Worm (Caenorhabditis elegans) whole organism, midembryonic: ENCODE results near the gene B0457.4.

ENCODE experiments used
- T22C8.4 ChIP-seq: fragments of 200-800 bp; sonication (Bioruptor generic); IDR thresholded peaks from 2 replicates; pipeline ENCODE4 v1.3.6; 2022; ENCODE audit warnings: missing genetic modification characterization, missing compliant biosample characterization
- cog-1 ChIP-seq: sonication (generic microtip); optimal IDR thresholded peaks from 2 replicates; lab custom pipeline; 2016; ENCODE audit warnings: missing genetic modification characterization, missing compliant biosample characterization
- flt-1 ChIP-seq: fragments of 200-800 bp; sonication (Bioruptor generic); IDR thresholded peaks from 2 replicates; pipeline ENCODE4 v1.3.6; 2022; ENCODE audit warnings: missing genetic modification characterization, missing compliant biosample characterization
- klf-2 ChIP-seq: fragments of 200-800 bp; sonication (Bioruptor generic); conservative IDR thresholded peaks from 2 replicates; pipeline ENCODE4 v1.3.6; 2022; ENCODE audit warnings: missing genetic modification reagents, missing genetic modification characterization, missing compliant biosample characterization
- med-1 ChIP-seq: sonication (generic microtip); optimal IDR thresholded peaks from 2 replicates; lab custom pipeline; 2017; ENCODE audit warnings: missing genetic modification characterization, mild to moderate bottlenecking, missing compliant biosample characterization, antibody characterized with exemption, missing genetic modification reagents; ENCODE audit not compliant: insufficient read depth
- ref-1 ChIP-seq: fragments of 200-800 bp; sonication (Bioruptor generic); conservative IDR thresholded peaks from 2 replicates; pipeline ENCODE4 v1.3.6; 2022; ENCODE audit warnings: missing genetic modification reagents, missing genetic modification characterization, missing compliant biosample characterization
- tab-1 ChIP-seq: fragments of 200-800 bp; sonication (Bioruptor generic); IDR thresholded peaks from 2 replicates; pipeline ENCODE4 v1.3.6; 2022; ENCODE audit warnings: missing genetic modification characterization, missing compliant biosample characterization
- ztf-23 ChIP-seq: fragments of 200-800 bp; sonication (Bioruptor generic); IDR thresholded peaks from 2 replicates; pipeline ENCODE4 v1.3.6; 2022; ENCODE audit warnings: missing genetic modification reagents, missing genetic modification characterization, missing compliant biosample characterization
- ztf-29 ChIP-seq: fragments of 200-800 bp; sonication (Bioruptor generic); IDR thresholded peaks from 2 replicates; pipeline ENCODE4 v1.3.6; 2022; ENCODE audit warnings: missing genetic modification reagents, missing genetic modification characterization, missing compliant biosample characterization

Gene B0457.4

DNA sequence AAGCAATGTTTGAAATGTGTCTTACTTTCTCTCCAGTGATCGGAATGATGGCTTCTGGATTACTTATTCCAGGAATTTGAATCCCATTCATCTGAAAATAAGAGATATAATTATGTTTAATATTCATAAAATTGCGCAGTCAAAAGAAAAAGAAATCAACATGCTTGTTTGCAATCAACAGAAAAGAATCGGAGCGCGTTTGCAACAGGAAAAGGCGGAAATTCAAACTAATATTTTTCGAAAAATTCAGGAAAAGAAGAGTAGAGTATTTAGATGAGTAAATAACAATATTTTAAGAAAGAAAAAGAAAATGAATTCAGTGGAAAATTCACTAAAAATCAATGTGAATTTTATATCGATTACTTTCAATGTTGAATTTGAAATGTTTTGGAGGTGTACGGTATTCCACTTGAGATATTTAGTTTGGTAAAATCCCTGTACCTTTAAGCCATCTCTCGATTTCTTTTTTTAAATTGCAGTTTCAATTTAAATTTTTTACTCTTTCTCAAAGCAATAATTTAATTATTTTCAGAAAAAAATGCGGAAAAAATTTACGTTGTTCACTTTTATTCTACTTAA is 28.6 kb upstream of the B0457.4 start, which contains the start of the genes set-17 and T21B10.4:
Gene set-17, minus strand, starts transcription at position 127 of the 579 bp plus-strand sequence.
Gene T21B10.4, plus strand, starts transcription at position 533 of the 579 bp plus-strand sequence.
- no peak for TF ChIP-seq cog-1 (tag; lab: Kevin White, UChicago)
- no peak for TF ChIP-seq ztf-23 (GFP tag; lab: Robert Waterston, UW)
- TF ChIP-seq tab-1 = no peak
- TF ChIP-seq T22C8.4 (GFP tag; lab: Robert Waterston, UW) = no peak
- TF ChIP-seq ref-1 (GFP tag; lab: Robert Waterston, UW) = no peak
- TF ChIP-seq flt-1 (GFP tag; lab: Robert Waterston, UW) = no peak
- TF ChIP-seq klf-2 (GFP tag; lab: Robert Waterston, UW) = no peak

DNA sequence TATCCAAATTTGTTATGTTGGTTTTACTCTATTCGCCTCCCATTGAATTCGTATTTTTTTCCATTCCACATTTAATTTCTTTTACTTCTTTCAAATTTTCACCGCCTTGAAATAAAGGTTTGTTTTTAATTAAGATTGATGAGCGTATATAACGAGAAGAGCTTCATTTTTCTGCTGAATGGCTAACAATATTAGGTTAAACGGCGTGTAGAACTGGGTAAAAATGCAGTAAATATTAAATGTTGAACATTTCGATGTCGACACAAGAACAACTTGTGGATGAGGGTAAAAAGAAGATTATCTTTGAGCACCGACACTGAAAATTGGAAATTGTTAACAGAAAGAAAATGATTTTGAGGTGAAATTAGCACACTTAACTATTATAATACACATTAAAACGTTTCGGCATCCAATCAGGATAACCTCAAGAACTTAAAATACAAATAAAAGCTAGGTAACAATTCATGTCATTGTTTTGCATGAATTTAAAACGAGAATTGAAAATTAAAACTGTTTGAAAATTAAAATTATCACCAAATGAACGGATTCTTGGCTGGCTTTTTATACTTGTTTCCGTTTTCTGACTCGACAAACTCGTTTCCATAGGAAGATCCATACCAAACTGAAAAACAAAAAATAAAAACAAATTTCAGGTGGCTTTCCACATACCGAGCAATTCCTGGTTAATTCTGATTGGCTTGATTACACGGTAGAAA is 27.2 kb upstream of the B0457.4 start:
- TF ChIP-seq tab-1 = no peak
- TF ChIP-seq klf-2 (GFP tag; lab: Robert Waterston, UW) = no peak
- no peak for TF ChIP-seq cog-1 (tag; lab: Kevin White, UChicago)
- TF ChIP-seq flt-1 (GFP tag; lab: Robert Waterston, UW) = no peak
- TF ChIP-seq med-1 (GFP tag; lab: Kevin White, UChicago) = no peak
- no peak for TF ChIP-seq ztf-29 (GFP tag; lab: Robert Waterston, UW)
- TF ChIP-seq ref-1 (GFP tag; lab: Robert Waterston, UW) = no peak
- TF ChIP-seq T22C8.4 (GFP tag; lab: Robert Waterston, UW) = no peak
- TF ChIP-seq ztf-23 (GFP tag; lab: Robert Waterston, UW) = no peak

DNA sequence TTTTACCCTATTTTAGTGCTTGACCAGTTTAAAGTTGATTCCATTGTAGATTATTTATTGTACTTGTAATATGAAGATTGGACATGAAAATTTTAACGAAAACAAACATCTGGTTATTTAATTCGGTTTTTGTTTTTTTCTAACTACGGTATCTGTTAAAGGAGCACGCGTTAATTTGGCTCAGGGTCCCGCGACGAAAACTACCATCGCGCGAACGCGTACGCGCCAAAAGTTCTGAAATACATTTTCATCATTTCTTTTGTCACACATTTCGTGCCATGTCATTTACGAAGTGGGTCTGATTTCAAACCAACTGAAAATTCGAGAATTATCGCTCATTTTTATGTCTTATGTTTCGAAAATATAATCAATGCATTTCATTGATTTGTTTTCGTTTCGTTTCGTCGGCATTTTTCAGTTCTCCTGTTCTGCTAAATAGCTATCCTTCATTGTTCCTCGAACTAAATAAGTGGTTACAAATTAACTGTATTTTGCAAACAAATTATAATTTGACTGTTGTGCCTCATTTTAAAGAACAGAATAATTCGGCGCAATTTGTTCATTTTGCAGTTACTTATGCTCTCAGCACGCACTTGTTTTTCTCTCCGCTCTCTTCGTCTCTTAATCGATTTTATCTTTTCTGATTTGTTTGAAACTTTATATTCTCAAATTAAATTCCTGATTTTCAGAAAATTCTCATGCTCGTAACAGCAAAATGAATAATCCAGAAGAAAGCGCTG is 22.0 kb upstream of the B0457.4 start, which contains the start of gene T21B10.3:
Gene T21B10.3, plus strand, starts transcription at position 690 of the 740 bp plus-strand sequence.
- no peak for TF ChIP-seq med-1 (GFP tag; lab: Kevin White, UChicago)
- TF ChIP-seq klf-2 (GFP tag; lab: Robert Waterston, UW) = no peak
- no peak for TF ChIP-seq tab-1
- no peak for TF ChIP-seq ztf-23 (GFP tag; lab: Robert Waterston, UW)
- no peak for TF ChIP-seq cog-1 (tag; lab: Kevin White, UChicago)
- TF ChIP-seq ztf-29 (GFP tag; lab: Robert Waterston, UW) = no peak
- no peak for TF ChIP-seq ref-1 (GFP tag; lab: Robert Waterston, UW)
- no peak for TF ChIP-seq T22C8.4 (GFP tag; lab: Robert Waterston, UW)
- TF ChIP-seq flt-1 (GFP tag; lab: Robert Waterston, UW) = no peak

DNA sequence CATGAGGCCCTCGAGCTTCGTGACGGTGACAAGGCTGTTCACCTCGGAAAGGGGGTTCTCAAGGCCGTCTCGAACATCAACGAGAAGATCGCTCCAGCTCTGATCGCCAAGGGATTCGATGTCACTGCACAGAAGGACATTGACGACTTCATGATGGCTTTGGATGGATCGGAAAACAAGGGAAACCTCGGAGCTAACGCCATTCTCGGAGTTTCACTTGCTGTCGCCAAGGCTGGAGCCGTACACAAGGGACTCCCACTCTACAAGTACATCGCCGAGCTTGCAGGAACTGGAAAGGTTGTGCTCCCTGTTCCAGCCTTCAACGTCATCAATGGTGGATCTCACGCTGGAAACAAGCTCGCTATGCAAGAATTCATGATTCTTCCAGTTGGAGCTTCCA is 20.6 kb upstream of the B0457.4 start:
- TF ChIP-seq cog-1 (tag; lab: Kevin White, UChicago) (no peak), ztf-23 (GFP tag; lab: Robert Waterston, UW) (no peak), med-1 (GFP tag; lab: Kevin White, UChicago) (no peak), ref-1 (GFP tag; lab: Robert Waterston, UW) (no peak), klf-2 (GFP tag; lab: Robert Waterston, UW) (no peak), T22C8.4 (GFP tag; lab: Robert Waterston, UW) (no peak), flt-1 (GFP tag; lab: Robert Waterston, UW) (no peak), ztf-29 (GFP tag; lab: Robert Waterston, UW) (no peak), tab-1 (no peak)

DNA sequence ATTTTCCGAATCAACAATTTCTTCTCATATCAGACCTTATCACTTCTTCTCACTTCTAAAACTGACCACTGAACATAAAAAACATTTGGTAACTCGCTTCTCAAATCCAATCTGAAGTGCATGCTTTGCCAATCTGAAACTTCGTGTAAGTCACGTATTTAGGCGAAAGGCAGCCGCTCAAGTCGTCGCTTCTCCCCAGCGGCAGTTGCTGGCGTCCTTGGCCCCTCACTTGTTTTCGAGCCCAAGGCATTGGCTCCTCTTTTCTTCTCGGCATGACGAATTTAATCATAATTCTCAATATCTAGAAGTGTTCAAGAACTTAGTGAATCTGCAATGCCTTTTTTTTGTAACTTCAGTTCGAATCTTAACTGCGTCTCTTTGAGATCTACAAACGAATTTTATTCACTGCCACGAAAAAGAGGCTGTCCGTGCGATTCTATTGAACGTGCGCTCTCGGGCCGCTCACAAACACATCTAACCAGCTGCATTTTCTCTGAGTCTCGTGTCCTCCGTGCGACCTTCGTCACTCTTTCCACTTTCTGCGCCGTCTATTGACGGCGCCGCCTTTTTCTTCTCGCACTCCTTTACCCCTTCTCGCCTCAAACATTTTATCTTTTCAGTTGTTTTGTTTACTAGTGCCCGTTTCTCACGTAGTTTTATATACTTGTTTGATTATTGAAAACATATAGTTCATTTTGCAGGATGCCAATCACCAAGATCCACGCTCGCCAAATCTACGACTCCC is 19.7 kb upstream of the B0457.4 start:
- no peak for TF ChIP-seq flt-1 (GFP tag; lab: Robert Waterston, UW)
- TF ChIP-seq cog-1 (tag; lab: Kevin White, UChicago) = no peak
- no peak for TF ChIP-seq ref-1 (GFP tag; lab: Robert Waterston, UW)
- TF ChIP-seq ztf-23 (GFP tag; lab: Robert Waterston, UW) = no peak
- no peak for TF ChIP-seq tab-1
- TF ChIP-seq klf-2 (GFP tag; lab: Robert Waterston, UW) = no peak
- TF ChIP-seq T22C8.4 (GFP tag; lab: Robert Waterston, UW) = no peak
- no peak for TF ChIP-seq ztf-29 (GFP tag; lab: Robert Waterston, UW)
- no peak for TF ChIP-seq med-1 (GFP tag; lab: Kevin White, UChicago)

DNA sequence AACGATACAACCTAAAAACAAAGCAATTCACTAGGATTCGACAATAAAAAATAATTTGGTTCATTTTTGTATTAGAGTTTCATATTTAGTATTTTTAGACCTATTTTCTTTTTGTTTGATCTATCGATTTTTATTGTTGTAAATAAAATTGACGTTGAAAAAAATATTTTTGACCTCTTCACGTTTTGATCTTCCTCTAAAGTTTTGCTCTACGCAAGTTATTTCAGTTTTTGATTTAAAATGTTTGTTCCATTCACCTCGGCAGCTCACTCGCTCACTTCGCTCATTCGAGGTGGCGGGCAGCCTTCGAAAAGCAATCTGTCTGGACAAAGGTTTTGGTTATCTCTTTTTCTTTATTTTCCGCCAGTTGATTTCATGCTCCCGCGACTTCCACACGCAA is 18.9 kb upstream of the B0457.4 start, which contains the start of gene enol-1:
Gene enol-1, plus strand, starts transcription at position 235 of the 400 bp plus-strand sequence.
- TF ChIP-seq cog-1 (tag; lab: Kevin White, UChicago) (no peak), ztf-23 (GFP tag; lab: Robert Waterston, UW) (no peak), klf-2 (GFP tag; lab: Robert Waterston, UW) (no peak), flt-1 (GFP tag; lab: Robert Waterston, UW) (no peak), tab-1 (no peak), med-1 (GFP tag; lab: Kevin White, UChicago) (no peak), ref-1 (GFP tag; lab: Robert Waterston, UW) (no peak), ztf-29 (GFP tag; lab: Robert Waterston, UW) (no peak), T22C8.4 (GFP tag; lab: Robert Waterston, UW) (no peak)

DNA sequence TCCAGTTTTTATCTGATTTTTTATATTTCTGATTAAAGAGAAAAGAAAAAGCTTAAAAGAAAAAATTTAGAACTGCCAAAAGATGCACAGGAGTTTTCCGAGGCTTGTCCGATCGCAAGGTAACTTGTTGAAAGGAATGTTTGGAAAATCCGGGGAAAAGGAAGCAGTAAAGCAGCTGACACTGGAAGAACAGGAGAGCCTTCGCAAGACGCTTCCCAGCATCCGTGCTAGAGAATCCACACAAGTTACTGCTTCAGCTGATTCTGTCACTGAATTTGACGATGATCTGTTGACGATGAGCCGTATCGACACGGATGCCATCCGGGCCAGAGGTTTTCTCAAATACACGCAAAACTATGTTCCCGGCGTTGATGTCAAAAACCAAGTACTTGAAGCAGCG is 17.9 kb upstream of the B0457.4 start, which contains the start of gene mrpl-50:
Gene mrpl-50, plus strand, starts transcription at position 71 of the 400 bp plus-strand sequence.
- TF ChIP-seq cog-1 (tag; lab: Kevin White, UChicago) = no peak
- TF ChIP-seq ref-1 (GFP tag; lab: Robert Waterston, UW) = no peak
- no peak for TF ChIP-seq tab-1
- no peak for TF ChIP-seq ztf-23 (GFP tag; lab: Robert Waterston, UW)
- TF ChIP-seq med-1 (GFP tag; lab: Kevin White, UChicago) = no peak
- TF ChIP-seq flt-1 (GFP tag; lab: Robert Waterston, UW) = no peak
- no peak for TF ChIP-seq klf-2 (GFP tag; lab: Robert Waterston, UW)
- TF ChIP-seq ztf-29 (GFP tag; lab: Robert Waterston, UW) = no peak
- no peak for TF ChIP-seq T22C8.4 (GFP tag; lab: Robert Waterston, UW)
